Fruit fly (Drosophila melanogaster): ENCODE measurements around the gene betaGlu.

DNA sequence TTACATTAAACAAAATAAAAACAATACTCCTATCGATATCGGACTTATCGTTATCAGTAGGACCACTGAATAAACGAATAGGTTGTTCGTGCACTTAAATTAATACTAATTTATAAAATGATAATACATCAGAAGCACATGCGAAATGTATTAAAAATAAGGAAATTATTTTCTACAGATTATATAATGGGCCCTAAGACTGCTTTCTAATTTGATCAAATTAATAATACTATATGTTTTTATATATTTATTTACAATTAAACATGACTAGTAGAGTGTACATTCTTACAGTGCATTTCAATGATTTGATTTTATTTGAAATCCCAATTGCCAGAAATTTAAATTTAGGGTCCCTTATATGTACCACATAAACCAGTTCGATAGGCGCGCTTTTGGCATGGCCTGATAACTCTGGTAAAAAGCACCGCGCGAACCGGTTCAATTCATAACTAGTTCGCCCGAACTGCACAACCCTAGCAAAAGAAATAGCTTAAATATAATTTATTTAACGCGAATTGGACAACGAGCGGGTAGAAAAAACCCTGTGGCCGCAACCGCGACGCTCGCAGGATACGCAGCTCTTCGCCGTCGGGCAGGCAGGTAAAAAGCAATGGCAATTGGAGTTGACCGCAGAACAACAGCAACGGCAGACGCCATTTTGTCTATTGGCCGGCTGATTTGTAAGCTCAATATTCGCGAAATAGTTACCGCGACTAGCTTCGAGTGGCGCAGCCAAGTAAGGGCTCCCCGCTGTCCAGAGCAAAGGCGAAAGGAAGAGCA, 5.1 kb upstream of the betaGlu start, which contains the start of the genes CG2126 and faf:
- no peak for TF ChIP-seq CG8478 (optimal IDR thresholded peaks at IDR 0.05)
- no peak for TF ChIP-seq CTCF (optimal IDR thresholded peaks at IDR 0.05)

All from S2 (cell line).